Fruit fly (Drosophila melanogaster): ENCODE data around the gene CG12729.

Gene CG12729

DNA sequence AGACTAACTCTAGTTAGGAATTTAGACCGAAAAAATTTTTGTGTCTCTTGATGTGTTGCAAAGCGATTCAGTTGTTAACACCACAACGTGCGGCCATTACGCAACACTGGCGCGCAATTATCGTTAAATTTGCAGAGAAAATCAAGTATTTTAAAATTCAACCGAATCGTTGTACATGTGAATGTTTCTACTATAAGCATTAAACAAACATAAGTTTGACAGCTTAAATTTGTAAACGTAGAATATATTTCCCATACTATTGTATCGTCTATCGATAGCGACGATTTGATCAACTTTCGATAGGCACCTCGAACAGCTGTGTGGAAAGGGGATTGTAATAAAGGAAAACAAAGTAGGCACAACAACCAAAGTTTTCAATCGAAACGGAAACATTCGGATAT is 34.5 kb downstream of the CG12729 start, which contains the start of the genes Usp30 and CG16721 (continued):
- peak; percentile 58 for TF ChIP-seq Dip3 (GFP tag; optimal IDR thresholded peaks at IDR 0.05)
- peak; percentile 6 for TF ChIP-seq az2 (GFP tag; optimal IDR thresholded peaks at IDR 0.05)
- TF ChIP-seq Sox100B (GFP tag; optimal IDR thresholded peaks at IDR 0.05) = no peak
- TF ChIP-seq CG2202 (tag; optimal IDR thresholded peaks at IDR 0.05) = no peak
- TF ChIP-seq CG9727 (GFP tag; optimal IDR thresholded peaks at IDR 0.05) = peak; percentile 1
- TF ChIP-seq gro (GFP tag; optimal IDR thresholded peaks at IDR 0.05) = peak; percentile 25
- no peak for TF ChIP-seq CG10321 (GFP tag; IDR thresholded peaks at IDR 0.05)
- peak; percentile 69 for TF ChIP-seq lilli (GFP tag; optimal IDR thresholded peaks at IDR 0.05)
- TF ChIP-seq cad (GFP tag; optimal IDR thresholded peaks at IDR 0.05) = no peak
- TF ChIP-seq CG10366 (GFP tag; IDR thresholded peaks at IDR 0.05) = no peak
- TF ChIP-seq tll (GFP tag; optimal IDR thresholded peaks at IDR 0.05) = no peak
- TF ChIP-seq scrt (GFP tag; optimal IDR thresholded peaks at IDR 0.05) = no peak
- TF ChIP-seq chm (GFP tag; IDR thresholded peaks at IDR 0.05) = no peak
- TF ChIP-seq CG6175 (GFP tag; IDR thresholded peaks at IDR 0.05) = no peak
- TF ChIP-seq eve (GFP tag; optimal IDR thresholded peaks at IDR 0.05) = no peak
- peak; percentile 7 for TF ChIP-seq Mad (GFP tag; optimal IDR thresholded peaks at IDR 0.05)
- no peak for TF ChIP-seq ftz-f1 (GFP tag; optimal IDR thresholded peaks at IDR 0.05)
- TF ChIP-seq CG8944 (GFP tag; optimal IDR thresholded peaks at IDR 0.05) = peak; percentile 19
- no peak for TF ChIP-seq CG11723 (GFP tag; optimal IDR thresholded peaks at IDR 0.05)
- TF ChIP-seq Sin3A (optimal IDR thresholded peaks at IDR 0.05) = peak; percentile 60
- no peak for TF ChIP-seq CG3726 (GFP tag; IDR thresholded peaks at IDR 0.05)
- no peak for TF ChIP-seq CG31224 (GFP tag; IDR thresholded peaks at IDR 0.05)
- peak; percentile 41 for TF ChIP-seq CG4424 (GFP tag; optimal IDR thresholded peaks at IDR 0.05)
- peak; percentile 63 for TF ChIP-seq Side (GFP tag; optimal IDR thresholded peaks at IDR 0.05)
- TF ChIP-seq Trl (optimal IDR thresholded peaks at IDR 0.05) = no peak
- peak; percentile 51 for TF ChIP-seq Trl (GFP tag; optimal IDR thresholded peaks at IDR 0.05)
- TF ChIP-seq dm (GFP tag; optimal IDR thresholded peaks at IDR 0.05) = peak; percentile 54
- TF ChIP-seq CG2889 (GFP tag; IDR thresholded peaks at IDR 0.05) = no peak
- TF ChIP-seq gcm2 (GFP tag; optimal IDR thresholded peaks at IDR 0.05) = no peak
- TF ChIP-seq CG7357 (GFP tag; IDR thresholded peaks at IDR 0.05) = no peak
- TF ChIP-seq Doc2 (GFP tag; IDR thresholded peaks at IDR 0.05) = no peak
- TF ChIP-seq Elba2 (GFP tag; optimal IDR thresholded peaks at IDR 0.05) = no peak
- TF ChIP-seq CG9609 (GFP tag; optimal IDR thresholded peaks at IDR 0.05) = peak; percentile 57
- TF ChIP-seq chif (GFP tag; optimal IDR thresholded peaks at IDR 0.05) = peak; percentile 22 to 31
- no peak for TF ChIP-seq sc (optimal IDR thresholded peaks at IDR 0.05)
- no peak for TF ChIP-seq sc (GFP tag; optimal IDR thresholded peaks at IDR 0.05)
- no peak for TF ChIP-seq CG12769 (tag; optimal IDR thresholded peaks at IDR 0.05)
- peak; percentile 40 for TF ChIP-seq Xbp1 (GFP tag; optimal IDR thresholded peaks at IDR 0.05)
- peak; percentile 46 for TF ChIP-seq inv (GFP tag; IDR thresholded peaks at IDR 0.05; ENCODE audit: partially characterized antibody)
- peak; percentile 67 for TF ChIP-seq HLH54F (GFP tag; optimal IDR thresholded peaks at IDR 0.05)
- TF ChIP-seq CG12155 (GFP tag; optimal IDR thresholded peaks at IDR 0.05) = peak; percentile 41
- TF ChIP-seq nerfin-1 (tag; optimal IDR thresholded peaks at IDR 0.05) = peak; percentile 1
- TF ChIP-seq sna (GFP tag; IDR thresholded peaks at IDR 0.05; ENCODE audit: partially characterized antibody) = peak; percentile 84
- TF ChIP-seq CG8281 (tag; optimal IDR thresholded peaks at IDR 0.05) = no peak
- TF ChIP-seq CG15073 (GFP tag; optimal IDR thresholded peaks at IDR 0.05) = no peak
- peak; percentile 1 for TF ChIP-seq CG12219 (GFP tag; optimal IDR thresholded peaks at IDR 0.05)
- TF ChIP-seq knrl (GFP tag; IDR thresholded peaks at IDR 0.05; ENCODE audit: partially characterized antibody) = peak; percentile 67
- no peak for TF ChIP-seq bcd (GFP tag; optimal IDR thresholded peaks at IDR 0.05)
- TF ChIP-seq CG7745 (tag; optimal IDR thresholded peaks at IDR 0.05) = no peak
- TF ChIP-seq kay (GFP tag; optimal IDR thresholded peaks at IDR 0.05) = peak; percentile 8
- no peak for TF ChIP-seq CG32772 (GFP tag; IDR thresholded peaks at IDR 0.05)
- TF ChIP-seq CG6272 (GFP tag; IDR thresholded peaks at IDR 0.05) = 0 out of 2 replicates have a peak, but pooled peaks have one; percentile 11
- no peak for TF ChIP-seq grn (GFP tag; optimal IDR thresholded peaks at IDR 0.05)
